Worm (Caenorhabditis elegans): Measurements from ENCODE around the gene C34F6.5.

ce11 chrX:11190443-11190842, 18.2 kb downstream of the C34F6.5 start:
- no peak for TF ChIP-seq sea-2 (GFP tag; IDR thresholded peaks at IDR 0.05)
- TF ChIP-seq F57A8.1 (GFP tag; optimal IDR thresholded peaks at IDR 0.05), result no peak
- TF ChIP-seq C17E4.6 (GFP tag; IDR thresholded peaks at IDR 0.05), result no peak

All from whole organism, young adult.